Fruit fly (Drosophila melanogaster) whole organism, pupa: Measurements from ENCODE around the gene CG15330.

Experiments used
- CG10348 ChIP-seq: fragments of 200-800 bp; sonication (Bioruptor generic); IDR thresholded peaks from 2 replicates; pipeline ENCODE4 v1.3.6; 2022; ENCODE audit warnings: missing biosample characterization, missing genetic modification characterization
- CG9948 ChIP-seq: fragments of 200-800 bp; sonication (Bioruptor generic); optimal IDR thresholded peaks from 2 replicates; lab custom pipeline; 2018; ENCODE audit warnings: missing biosample characterization, mild to moderate bottlenecking, missing genetic modification characterization, moderate library complexity
- EcR ChIP-seq: fragments of 200-800 bp; sonication (Bioruptor generic); optimal IDR thresholded peaks from 3 replicates; lab custom pipeline; 2019; ENCODE audit warnings: missing biosample characterization, missing genetic modification characterization, mild to moderate bottlenecking, moderate library complexity, missing genetic modification reagents
- Pif1A ChIP-seq: fragments of 200-800 bp; sonication (Bioruptor generic); optimal IDR thresholded peaks from 3 replicates; lab custom pipeline; 2016; ENCODE audit warnings: missing biosample characterization, missing genetic modification characterization
- Snoo ChIP-seq: fragments of 200-800 bp; sonication (Bioruptor generic); optimal IDR thresholded peaks from 3 replicates; lab custom pipeline; 2017; ENCODE audit warnings: missing biosample characterization, mild to moderate bottlenecking, missing genetic modification characterization, inconsistent platforms

dm6 chrX:7908239-7909068, 47.4 kb upstream of the CG15330 start, which contains the start of the genes dpr14 and spidey:
- no peak for TF ChIP-seq Pif1A (GFP tag; lab: Kevin White, UChicago)
- peak; percentile 76 for TF ChIP-seq EcR (GFP tag; lab: Kevin White, UChicago)
- 0 out of 2 replicates have a peak, but pooled peaks have one; percentile 31 for TF ChIP-seq CG10348
- peak; percentile 56 for TF ChIP-seq Snoo (tag; lab: Kevin White, UChicago)
- peak; percentile 70 for TF ChIP-seq CG9948 (tag; lab: Kevin White, UChicago)
